Fruit fly (Drosophila melanogaster) whole organism, embryonic: Measurements from ENCODE around the gene eya.

ENCODE experiments used
- ATbp ChIP-seq: fragments of 200-800 bp; sonication (Bioruptor generic); optimal IDR thresholded peaks from 2 replicates; lab custom pipeline; 2017; ENCODE audit warnings: missing biosample characterization, mild to moderate bottlenecking, missing genetic modification characterization, missing genetic modification reagents
- Adf1 ChIP-seq: fragments of 200-800 bp; sonication (Bioruptor generic); IDR thresholded peaks from 2 replicates; pipeline ENCODE4 v1.3.6; 2022; ENCODE audit warnings: missing biosample characterization, missing genetic modification characterization
- C15 ChIP-seq: fragments of 200-800 bp; sonication (Bioruptor generic); IDR thresholded peaks from 3 replicates; pipeline ENCODE4 v1.3.6; 2022; ENCODE audit warnings: missing biosample characterization, missing genetic modification characterization
- CG10147 ChIP-seq: fragments of 200-800 bp; sonication (Bioruptor generic); optimal IDR thresholded peaks from 2 replicates; lab custom pipeline; 2019; ENCODE audit warnings: missing biosample characterization, mild to moderate bottlenecking, missing genetic modification characterization, moderate library complexity
- CG10321 ChIP-seq: fragments of 200-800 bp; sonication (Bioruptor generic); IDR thresholded peaks from 2 replicates; pipeline ENCODE4 v1.3.6; 2022; ENCODE audit warnings: missing biosample characterization, missing genetic modification characterization
- CG10979 ChIP-seq: fragments of 200-800 bp; sonication (Bioruptor generic); optimal IDR thresholded peaks from 2 replicates; lab custom pipeline; 2018; ENCODE audit warnings: missing biosample characterization, mild to moderate bottlenecking, missing genetic modification characterization, moderate library complexity
- CG11696 ChIP-seq: fragments of 200-800 bp; sonication (Bioruptor generic); IDR thresholded peaks from 2 replicates; pipeline ENCODE4 v1.3.6; 2022; ENCODE audit warnings: missing biosample characterization, missing genetic modification characterization
- CG12236 ChIP-seq: fragments of 200-800 bp; sonication (Bioruptor generic); optimal IDR thresholded peaks from 2 replicates; lab custom pipeline; 2016; ENCODE audit warnings: missing biosample characterization, missing genetic modification characterization
- CG14050 ChIP-seq: fragments of 200-800 bp; sonication (Bioruptor generic); IDR thresholded peaks from 3 replicates; pipeline ENCODE4 v1.3.6; 2022; ENCODE audit warnings: missing biosample characterization, missing genetic modification characterization
- CG14860 ChIP-seq: fragments of 200-800 bp; sonication (Bioruptor generic); IDR thresholded peaks from 3 replicates; pipeline ENCODE4 v1.3.6; 2022; ENCODE audit warnings: missing biosample characterization, missing genetic modification characterization; ENCODE audit not compliant: partially characterized antibody
- CG15011 ChIP-seq: fragments of 200-800 bp; sonication (Bioruptor generic); optimal IDR thresholded peaks from 3 replicates; lab custom pipeline; 2018; ENCODE audit warnings: missing biosample characterization, mild to moderate bottlenecking, missing genetic modification characterization
- CG17186 ChIP-seq: fragments of 200-800 bp; sonication (Bioruptor generic); optimal IDR thresholded peaks from 3 replicates; lab custom pipeline; 2017; ENCODE audit warnings: missing biosample characterization, missing genetic modification reagents, missing genetic modification characterization
- CG2120 ChIP-seq: fragments of 200-800 bp; sonication (Bioruptor generic); optimal IDR thresholded peaks from 3 replicates; lab custom pipeline; 2016; ENCODE audit warnings: missing biosample characterization, missing genetic modification characterization
- CG30020 ChIP-seq: fragments of 200-800 bp; optimal IDR thresholded peaks from 2 replicates; lab custom pipeline; 2019; ENCODE audit warnings: missing biosample characterization, mild to moderate bottlenecking, missing genetic modification characterization, moderate library complexity
- CG30431 ChIP-seq: fragments of 200-800 bp; sonication (Bioruptor generic); optimal IDR thresholded peaks from 2 replicates; lab custom pipeline; 2017; ENCODE audit warnings: missing biosample characterization, missing genetic modification characterization
- CG43689 ChIP-seq: fragments of 200-800 bp; sonication (Bioruptor generic); IDR thresholded peaks from 2 replicates; pipeline ENCODE4 v1.3.6; 2022; ENCODE audit warnings: missing biosample characterization, missing genetic modification characterization
- CG5245 ChIP-seq: fragments of 200-800 bp; sonication (Bioruptor generic); optimal IDR thresholded peaks from 3 replicates; lab custom pipeline; 2016; ENCODE audit warnings: missing biosample characterization, missing genetic modification characterization
- CG8281 ChIP-seq: fragments of 200-800 bp; sonication (Bioruptor generic); optimal IDR thresholded peaks from 2 replicates; lab custom pipeline; 2018; ENCODE audit warnings: missing biosample characterization, mild to moderate bottlenecking, missing genetic modification characterization, moderate library complexity
- CG9797 ChIP-seq: fragments of 200-800 bp; sonication (Bioruptor generic); optimal IDR thresholded peaks from 3 replicates; lab custom pipeline; 2018; ENCODE audit warnings: missing biosample characterization, mild to moderate bottlenecking, missing genetic modification characterization
- Doc3 ChIP-seq: fragments of 200-800 bp; sonication (Bioruptor generic); IDR thresholded peaks from 3 replicates; pipeline ENCODE4 v1.3.6; 2022; ENCODE audit warnings: missing biosample characterization, missing genetic modification characterization; ENCODE audit not compliant: partially characterized antibody
- Ets65A ChIP-seq: fragments of 200-800 bp; sonication (Bioruptor generic); peaks from one replicate; lab custom pipeline; 2016; ENCODE audit warnings: missing biosample characterization, missing genetic modification characterization
- Max ChIP-seq: fragments of 200-800 bp; sonication (Bioruptor generic); optimal IDR thresholded peaks from 2 replicates; lab custom pipeline; 2016; ENCODE audit warnings: missing biosample characterization, mild to moderate bottlenecking, missing genetic modification characterization
- Med ChIP-seq: fragments of 200-800 bp; sonication (Bioruptor generic); peaks from one replicate; lab custom pipeline; 2016; ENCODE audit warnings: missing biosample characterization, missing genetic modification characterization, mild to moderate bottlenecking, inconsistent platforms, moderate library complexity
- Mes4 ChIP-seq: fragments of 200-800 bp; sonication (Bioruptor generic); optimal IDR thresholded peaks from 2 replicates; lab custom pipeline; 2016; ENCODE audit warnings: missing biosample characterization, missing genetic modification characterization
- NK7.1 ChIP-seq: fragments of 200-800 bp; sonication (Bioruptor generic); optimal IDR thresholded peaks from 3 replicates; lab custom pipeline; 2016; ENCODE audit warnings: missing biosample characterization, missing genetic modification characterization
- PHDP ChIP-seq: fragments of 200-800 bp; sonication (Bioruptor generic); optimal IDR thresholded peaks from 3 replicates; lab custom pipeline; 2018; ENCODE audit warnings: missing biosample characterization, mild to moderate bottlenecking, missing genetic modification characterization, moderate library complexity
- Ravus ChIP-seq: fragments of 200-800 bp; sonication (Bioruptor generic); IDR thresholded peaks from 2 replicates; pipeline ENCODE4 v1.3.6; 2022; ENCODE audit warnings: missing biosample characterization, missing genetic modification characterization
- Sin3A ChIP-seq: fragments of >200 bp; optimal IDR thresholded peaks from 2 replicates; lab custom pipeline; 2018
- Vsx1 ChIP-seq: fragments of 200-800 bp; sonication (Bioruptor generic); optimal IDR thresholded peaks from 2 replicates; lab custom pipeline; 2017; ENCODE audit warnings: missing biosample characterization, mild to moderate bottlenecking, missing genetic modification characterization, missing genetic modification reagents
- Xrp1 ChIP-seq: fragments of 200-800 bp; sonication (Bioruptor generic); IDR thresholded peaks from 2 replicates; pipeline ENCODE4 v1.3.6; 2022; ENCODE audit warnings: missing biosample characterization, missing genetic modification characterization
- ab ChIP-seq: fragments of 200-800 bp; sonication (Bioruptor generic); optimal IDR thresholded peaks from 2 replicates; lab custom pipeline; 2016; ENCODE audit warnings: missing biosample characterization, missing genetic modification characterization
- ac ChIP-seq: fragments of 200-800 bp; sonication (Bioruptor generic); optimal IDR thresholded peaks from 3 replicates; lab custom pipeline; 2017; ENCODE audit warnings: missing biosample characterization, mild to moderate bottlenecking, missing genetic modification characterization
- ap ChIP-seq: fragments of 200-800 bp; sonication (Bioruptor generic); IDR thresholded peaks from 2 replicates; pipeline ENCODE4 v1.3.6; 2022; ENCODE audit warnings: missing biosample characterization, missing genetic modification characterization
- bcd ChIP-seq: fragments of 200-800 bp; sonication (Bioruptor generic); optimal IDR thresholded peaks from 2 replicates; lab custom pipeline; 2017; ENCODE audit warnings: missing biosample characterization, mild to moderate bottlenecking, missing genetic modification characterization
- cad ChIP-seq: fragments of >200 bp; optimal IDR thresholded peaks from 2 replicates; lab custom pipeline; 2017; ENCODE audit warnings: missing biosample characterization, missing genetic modification characterization
- crc ChIP-seq: fragments of 200-800 bp; sonication (Bioruptor generic); optimal IDR thresholded peaks from 2 replicates; lab custom pipeline; 2016; ENCODE audit warnings: missing biosample characterization, missing genetic modification characterization
- croc ChIP-seq: fragments of 200-800 bp; sonication (Bioruptor generic); conservative IDR thresholded peaks from 3 replicates; pipeline ENCODE4 v1.3.6; 2022; ENCODE audit warnings: missing biosample characterization, missing genetic modification characterization
- cwo ChIP-seq: fragments of 200-800 bp; sonication (Bioruptor generic); optimal IDR thresholded peaks from 3 replicates; lab custom pipeline; 2017; ENCODE audit warnings: missing biosample characterization, missing genetic modification characterization, mild to moderate bottlenecking, moderate library complexity, missing genetic modification reagents
- gem ChIP-seq: fragments of 200-800 bp; sonication (Bioruptor generic); optimal IDR thresholded peaks from 2 replicates; lab custom pipeline; 2019; ENCODE audit warnings: missing biosample characterization, mild to moderate bottlenecking, missing genetic modification characterization, moderate library complexity
- lbe ChIP-seq: fragments of 200-800 bp; sonication (Bioruptor generic); optimal IDR thresholded peaks from 2 replicates; lab custom pipeline; 2016; ENCODE audit warnings: missing biosample characterization, mild to moderate bottlenecking, missing genetic modification characterization
- lilli ChIP-seq: fragments of 200-800 bp; sonication (Bioruptor generic); optimal IDR thresholded peaks from 3 replicates; lab custom pipeline; 2016; ENCODE audit warnings: missing biosample characterization, missing genetic modification characterization
- otp ChIP-seq: fragments of 200-800 bp; sonication (Bioruptor generic); IDR thresholded peaks from 3 replicates; pipeline ENCODE4, ENCODE4 v1.3.6; 2022; ENCODE audit warnings: missing biosample characterization, missing genetic modification characterization
- prd ChIP-seq, 3 experiments: fragments of >200 bp in 2 of 3; fragments of 200-800 bp in 1 of 3; sonication (Bioruptor generic) in 1 of 3; optimal IDR thresholded peaks in 2 of 3; IDR thresholded peaks in 1 of 3; 2 replicates in 2 of 3; 3 replicates in 1 of 3; pipeline versions ENCODE4 v1.3.6 to Lab custom; 2017 to 2022; ENCODE audit warnings: missing biosample characterization in 1 of 3, missing genetic modification characterization in 1 of 3
- salm ChIP-seq: fragments of 200-800 bp; sonication (Bioruptor generic); optimal IDR thresholded peaks from 2 replicates; lab custom pipeline; 2018; ENCODE audit warnings: missing biosample characterization, mild to moderate bottlenecking, missing genetic modification characterization
- sug ChIP-seq: fragments of 200-800 bp; optimal IDR thresholded peaks from 2 replicates; lab custom pipeline; 2019; ENCODE audit warnings: missing biosample characterization, mild to moderate bottlenecking, missing genetic modification characterization, moderate library complexity
- zen ChIP-seq: fragments of 200-800 bp; sonication (Bioruptor generic); optimal IDR thresholded peaks from 3 replicates; lab custom pipeline; 2018; ENCODE audit warnings: missing biosample characterization, mild to moderate bottlenecking, missing genetic modification characterization, moderate library complexity

The eya gene

dm6 chr2L:6488676-6489140 is 58.1 kb downstream of the eya start, which contains the start of the genes KFase and epsilonCOP (continued):
- TF ChIP-seq CG14050 (GFP tag; lab: Robert Waterston, UW) (0 out of 3 replicates have a peak, but pooled peaks have one; percentile 26), CG11696 (GFP tag; lab: Robert Waterston, UW) (no peak), CG17186 (GFP tag; lab: Kevin White, UChicago) (peak; percentile 5), CG15011 (GFP tag; lab: Kevin White, UChicago) (peak; percentile 45), CG8281 (tag; lab: Kevin White, UChicago) (no peak), cad (no peak), PHDP (tag; lab: Kevin White, UChicago) (peak; percentile 60), CG10979 (tag; lab: Kevin White, UChicago) (peak; percentile 31), CG43689 (GFP tag; lab: Robert Waterston, UW) (no peak), sug (peak; percentile 70), CG30431 (no peak), lbe (GFP tag; lab: Kevin White, UChicago) (peak; percentile 62), croc (GFP tag; lab: Robert Waterston, UW) (no peak), Xrp1 (GFP tag; lab: Robert Waterston, UW) (peak; percentile 39; the same call in 1 of the 2 replicates), otp (no peak), Max (GFP tag; lab: Kevin White, UChicago) (no peak), CG10147 (peak; percentile 40), prd (optimal IDR thresholded peaks at IDR 0.05; lab: Kevin White, UChicago) (no peak), prd (GFP tag; IDR thresholded peaks at IDR 0.05; lab: Robert Waterston, UW) (peak; percentile 41; the same call in 1 of the 3 replicates), Doc3 (GFP tag; lab: Robert Waterston, UW) (no peak; the same call in 2 of the 3 replicates), CG12236 (GFP tag; lab: Kevin White, UChicago) (peak; percentile 44), crc (peak; percentile 8), Mes4 (GFP tag; lab: Kevin White, UChicago) (peak; percentile 52), zen (tag; lab: Kevin White, UChicago) (peak; percentile 86), CG10321 (GFP tag; lab: Robert Waterston, UW) (no peak), CG9797 (GFP tag; lab: Kevin White, UChicago) (peak; percentile 81), CG2120 (GFP tag; lab: Kevin White, UChicago) (peak; percentile 79), Sin3A (peak; percentile 43), salm (no peak), gem (tag; lab: Kevin White, UChicago) (peak; percentile 66), ab (GFP tag; lab: Kevin White, UChicago) (no peak), NK7.1 (GFP tag; lab: Kevin White, UChicago) (no peak), CG5245 (GFP tag; lab: Kevin White, UChicago) (peak; percentile 38), ap (GFP tag; lab: Robert Waterston, UW) (0 out of 2 replicates have a peak, but pooled peaks have one; percentile 21), Ets65A (GFP tag; lab: Kevin White, UChicago) (peak; percentile 95), ac (GFP tag; lab: Kevin White, UChicago) (no peak), lilli (peak; percentile 79), C15 (GFP tag; lab: Robert Waterston, UW) (no peak), Adf1 (peak; percentile 14; the same call in 1 of the 2 replicates), CG30020 (tag; lab: Kevin White, UChicago) (peak; percentile 64), ATbp (GFP tag; lab: Kevin White, UChicago) (no peak), cwo (GFP tag; lab: Kevin White, UChicago) (no peak), CG14860 (GFP tag; lab: Robert Waterston, UW) (no peak; the same call in 1 of the 3 replicates), bcd (peak; percentile 59), Ravus (GFP tag; lab: Robert Waterston, UW) (no peak), Med (GFP tag; lab: Kevin White, UChicago) (peak; percentile 94), Vsx1 (GFP tag; lab: Kevin White, UChicago) (peak; percentile 35)
- TF ChIP-seq, all 482 proteins: peak for 278
